Fruit fly (Drosophila melanogaster): ENCODE measurements around the gene FipoQ.

DNA sequence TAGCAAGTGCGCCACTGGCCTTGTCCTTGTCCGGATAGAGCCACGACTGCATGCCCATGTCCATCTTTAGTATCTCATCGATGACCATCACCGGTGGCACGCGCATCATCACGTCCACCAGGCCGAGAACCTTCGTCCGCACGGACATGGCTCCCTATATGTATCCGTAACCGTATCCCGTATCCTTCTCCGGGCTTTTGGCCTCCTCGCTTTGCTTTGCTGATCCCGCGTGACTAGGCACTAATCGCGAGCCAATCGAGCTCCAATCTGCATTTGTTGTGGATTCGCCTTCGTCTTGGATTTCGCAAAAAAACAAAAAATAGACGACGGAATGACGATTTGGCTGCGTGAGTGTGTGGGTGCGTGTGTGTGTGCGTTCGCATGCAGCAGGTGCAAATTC, 8.4 kb downstream of the FipoQ start:
- TF ChIP-seq vri (GFP tag; optimal IDR thresholded peaks at IDR 0.05): no peak
- no peak for TF ChIP-seq Hr38 (GFP tag; optimal IDR thresholded peaks at IDR 0.05)
- TF ChIP-seq Smox (GFP tag; optimal IDR thresholded peaks at IDR 0.05): no peak
- TF ChIP-seq Met (GFP tag; optimal IDR thresholded peaks at IDR 0.05): no peak
- TF ChIP-seq CG6276 (GFP tag; optimal IDR thresholded peaks at IDR 0.05): no peak
- TF ChIP-seq Sox102F (GFP tag; optimal IDR thresholded peaks at IDR 0.05): no peak
- TF ChIP-seq salr (GFP tag; optimal IDR thresholded peaks at IDR 0.05): no peak
- TF ChIP-seq Eip93F (GFP tag; optimal IDR thresholded peaks at IDR 0.05): no peak
- no peak for TF ChIP-seq Hr39 (GFP tag; optimal IDR thresholded peaks at IDR 0.05)
- TF ChIP-seq CG34406 (GFP tag; optimal IDR thresholded peaks at IDR 0.05): no peak
- TF ChIP-seq Sox15 (GFP tag; optimal IDR thresholded peaks at IDR 0.05): no peak

Measured in whole organism, prepupa.